Fruit fly (Drosophila melanogaster) Kc167 (cell line): ENCODE results near the gene CG31643.

ENCODE experiments used
- Myc ChIP-seq: fragments of >200 bp; optimal IDR thresholded peaks from 2 replicates; lab custom pipeline; 2017; ENCODE audit warnings: missing external identifiers
- Sin3A ChIP-seq: fragments of >200 bp; optimal IDR thresholded peaks from 2 replicates; lab custom pipeline; 2018; ENCODE audit warnings: missing external identifiers
- h ChIP-seq: fragments of >200 bp; optimal IDR thresholded peaks from 3 replicates; lab custom pipeline; 2018; ENCODE audit warnings: missing external identifiers
- insv ChIP-seq: fragments of >200 bp; optimal IDR thresholded peaks from 3 replicates; lab custom pipeline; 2018; ENCODE audit warnings: missing external identifiers
- psq ChIP-seq: fragments of >200 bp; optimal IDR thresholded peaks from 2 replicates; lab custom pipeline; 2017; ENCODE audit warnings: missing external identifiers
- ttk ChIP-seq: sonication (Bioruptor generic); optimal IDR thresholded peaks from 2 replicates; lab custom pipeline; 2017; ENCODE audit warnings: missing external identifiers

CG31643 gene

DNA sequence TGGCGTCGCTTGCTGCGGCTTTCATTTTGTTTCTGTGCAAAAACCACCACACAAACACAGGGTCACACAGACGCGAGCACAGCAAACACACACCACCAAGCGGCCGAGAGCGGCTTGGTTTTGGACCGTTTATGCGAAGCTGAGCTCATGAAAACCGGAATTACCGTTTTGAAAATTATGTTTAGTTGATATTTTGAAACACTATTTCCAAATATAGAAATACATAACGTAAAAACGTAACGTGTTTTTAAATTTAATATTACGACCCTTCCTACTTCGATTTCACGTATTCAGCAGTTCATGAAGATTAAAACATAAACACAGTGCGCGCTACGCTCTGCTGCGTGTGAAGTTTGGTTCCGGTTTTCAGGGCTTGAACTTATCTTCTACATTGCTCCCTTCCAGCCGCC, 13.3 kb downstream of the CG31643 start:
- TF ChIP-seq Myc (lab: Kevin White, UChicago) (no peak), ttk (lab: Kevin White, UChicago) (no peak), Sin3A (lab: Kevin White, UChicago) (no peak), h (lab: Kevin White, UChicago) (no peak), psq (no peak), insv (lab: Kevin White, UChicago) (no peak)

DNA sequence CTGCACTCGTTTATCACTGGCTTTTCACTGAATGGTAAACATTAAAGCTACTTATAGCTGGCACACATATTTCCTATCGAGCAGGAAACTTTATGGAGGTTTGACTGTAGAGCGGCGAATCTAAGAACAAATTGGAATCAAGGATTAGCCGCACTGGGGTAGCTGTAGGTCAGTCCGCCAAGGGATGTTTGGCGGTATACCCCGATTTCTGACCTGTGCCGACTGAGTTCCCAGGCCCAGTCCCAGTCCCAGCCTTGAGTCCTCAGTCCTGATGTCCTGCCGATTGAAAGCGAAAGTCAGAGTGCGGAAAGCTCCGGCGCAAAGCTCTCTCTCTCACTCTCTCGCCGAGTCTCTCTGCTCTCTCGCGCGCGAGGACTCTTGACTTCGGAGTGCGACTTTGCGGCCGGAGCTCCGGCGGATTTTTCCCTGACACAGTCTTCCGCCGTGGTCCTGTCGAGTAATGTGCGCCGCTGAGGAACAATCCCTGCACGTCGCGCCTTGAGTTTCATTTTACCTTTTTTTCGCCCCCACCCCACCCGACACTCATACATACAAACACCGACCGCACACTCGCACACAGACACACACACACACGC, 16.1 kb downstream of the CG31643 start, which contains the start of gene CG13995:
CG13995 (plus strand) TSS at position 429 of the 596 bp plus-strand sequence.
- no peak for TF ChIP-seq insv (lab: Kevin White, UChicago)
- no peak for TF ChIP-seq ttk (lab: Kevin White, UChicago)
- TF ChIP-seq psq: no peak
- TF ChIP-seq h (lab: Kevin White, UChicago): no peak
- no peak for TF ChIP-seq Myc (lab: Kevin White, UChicago)
- TF ChIP-seq Sin3A (lab: Kevin White, UChicago): no peak

DNA sequence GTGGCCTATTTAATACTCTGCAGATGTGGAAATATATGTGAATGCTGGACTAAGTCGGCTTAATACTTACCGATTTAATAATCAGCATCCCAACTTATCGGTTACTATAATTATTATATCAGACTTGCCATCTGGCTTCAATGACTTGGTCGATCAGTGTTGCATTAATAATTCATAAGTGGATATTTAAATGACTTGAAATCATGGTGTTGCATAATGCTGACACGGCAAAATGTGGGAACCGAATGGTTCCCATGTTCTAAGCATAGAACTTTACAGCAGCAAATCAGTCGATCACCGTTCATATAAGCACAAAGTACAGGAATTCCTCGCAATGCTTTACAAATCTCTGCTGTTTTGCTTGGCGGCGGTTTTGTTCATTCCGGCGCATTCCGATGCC, 22.3 kb downstream of the CG31643 start, which contains the start of gene CG34180:
CG34180 (plus strand) TSS at position 301 of the 400 bp plus-strand sequence.
- TF ChIP-seq psq (no peak), Myc (lab: Kevin White, UChicago) (no peak), Sin3A (lab: Kevin White, UChicago) (no peak), ttk (lab: Kevin White, UChicago) (no peak), insv (lab: Kevin White, UChicago) (no peak), h (lab: Kevin White, UChicago) (no peak)

DNA sequence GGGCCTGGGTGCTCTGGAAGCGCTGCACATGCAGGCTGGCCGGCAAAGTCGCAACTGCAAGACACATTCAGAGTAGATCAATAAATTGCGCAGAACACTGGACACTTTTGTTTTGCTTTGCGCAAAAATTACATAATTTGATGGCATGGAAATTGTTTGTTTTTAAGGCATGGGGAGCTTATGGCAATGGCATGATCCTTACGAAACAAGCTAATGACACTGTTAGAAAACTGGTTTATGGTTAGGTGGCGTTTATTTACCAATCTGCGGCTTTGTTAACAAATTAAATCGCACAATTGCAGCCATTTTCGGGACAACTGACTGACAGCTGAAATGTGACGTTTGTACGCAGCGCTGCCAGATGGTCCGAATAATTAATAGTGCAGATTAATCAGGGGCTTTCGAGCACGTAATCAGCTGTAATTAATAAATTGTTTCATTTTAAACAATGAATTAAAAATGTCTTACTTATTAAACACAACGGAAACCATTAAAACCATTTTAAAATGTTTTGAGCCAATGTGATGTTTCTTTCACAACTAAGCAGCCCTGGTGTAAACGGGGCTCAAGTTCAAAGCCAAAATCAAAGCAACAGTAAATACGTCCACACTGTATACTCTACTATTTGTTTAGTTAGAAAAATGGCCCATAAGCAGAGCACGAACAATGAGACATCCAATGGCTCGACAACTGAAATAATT, 24.6 kb downstream of the CG31643 start, which contains the start of the genes ND-51 and CG13994:
ND-51 (minus strand) TSS at position 376 of the 701 bp plus-strand sequence.
CG13994 (plus strand) TSS at position 608 of the 701 bp plus-strand sequence.
- TF ChIP-seq Myc (lab: Kevin White, UChicago): no peak
- no peak for TF ChIP-seq insv (lab: Kevin White, UChicago)
- no peak for TF ChIP-seq h (lab: Kevin White, UChicago)
- TF ChIP-seq psq: no peak
- no peak for TF ChIP-seq ttk (lab: Kevin White, UChicago)
- no peak for TF ChIP-seq Sin3A (lab: Kevin White, UChicago)

DNA sequence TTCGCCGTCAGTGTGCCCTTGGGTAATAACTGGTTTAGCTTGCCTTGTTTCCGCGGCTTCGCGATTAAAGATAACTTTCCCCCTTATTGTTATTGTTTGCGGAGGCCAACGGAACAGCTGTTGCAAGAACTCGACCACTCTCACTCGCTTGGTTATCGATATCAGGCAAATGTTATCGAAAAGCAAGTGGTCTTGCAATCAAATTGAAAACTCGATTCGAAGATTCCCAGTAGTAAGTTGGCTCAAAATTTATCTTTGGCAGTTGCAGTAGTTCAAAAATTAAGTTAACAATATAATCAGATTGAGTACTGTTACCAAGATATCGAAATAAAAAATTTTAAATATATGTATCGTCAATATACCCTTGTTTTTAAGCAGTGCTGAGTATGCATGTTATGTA, 27.9 kb downstream of the CG31643 start, which contains the start of the genes Fbw5 and CG9147:
Fbw5 (minus strand) TSS at position 131 of the 400 bp plus-strand sequence.
CG9147 (plus strand) TSS at position 175 of the 400 bp plus-strand sequence.
- TF ChIP-seq ttk (lab: Kevin White, UChicago): no peak
- TF ChIP-seq Sin3A (lab: Kevin White, UChicago): no peak

DNA sequence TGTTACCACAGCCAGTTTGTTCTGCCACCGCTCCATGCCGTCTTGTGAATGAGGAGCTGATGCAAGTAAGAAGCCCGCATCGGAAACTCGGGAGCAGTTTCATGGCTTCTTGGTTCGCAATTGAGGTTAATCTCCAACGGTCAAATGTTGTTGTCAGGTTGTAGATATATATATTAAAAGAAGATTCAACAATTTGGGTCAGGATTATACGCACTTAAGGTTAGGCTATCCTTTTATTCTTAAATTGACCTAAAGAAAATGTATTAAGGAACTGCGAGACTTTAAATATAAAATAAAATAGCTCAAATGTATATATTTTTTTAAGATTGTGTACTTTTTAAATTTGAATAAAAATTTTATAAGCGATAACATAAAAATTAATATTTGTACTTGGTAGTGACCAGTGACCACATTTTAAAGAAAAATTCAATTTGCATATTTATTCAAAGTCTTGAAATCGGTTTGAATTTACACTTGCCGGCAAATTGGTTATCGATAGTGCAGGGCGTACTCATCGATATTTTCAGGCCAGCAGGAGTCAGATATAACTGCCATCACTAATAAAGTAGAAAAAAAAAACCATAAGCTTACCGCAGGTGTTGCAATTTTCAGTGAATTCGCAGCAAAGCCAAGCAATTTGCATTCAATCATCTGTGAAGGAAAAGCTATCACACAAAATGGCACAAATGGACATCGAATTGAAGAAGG, 30.8 kb downstream of the CG31643 start, which contains the start of the genes CG9150 and Pfdn1:
CG9150 (minus strand) TSS at position 51 of the 708 bp plus-strand sequence.
Pfdn1 (plus strand) TSS at position 536 of the 708 bp plus-strand sequence.
- TF ChIP-seq Sin3A (lab: Kevin White, UChicago): no peak
- TF ChIP-seq ttk (lab: Kevin White, UChicago): no peak
- no peak for TF ChIP-seq Myc (lab: Kevin White, UChicago)
- TF ChIP-seq insv (lab: Kevin White, UChicago): no peak
- no peak for TF ChIP-seq psq
- no peak for TF ChIP-seq h (lab: Kevin White, UChicago)

DNA sequence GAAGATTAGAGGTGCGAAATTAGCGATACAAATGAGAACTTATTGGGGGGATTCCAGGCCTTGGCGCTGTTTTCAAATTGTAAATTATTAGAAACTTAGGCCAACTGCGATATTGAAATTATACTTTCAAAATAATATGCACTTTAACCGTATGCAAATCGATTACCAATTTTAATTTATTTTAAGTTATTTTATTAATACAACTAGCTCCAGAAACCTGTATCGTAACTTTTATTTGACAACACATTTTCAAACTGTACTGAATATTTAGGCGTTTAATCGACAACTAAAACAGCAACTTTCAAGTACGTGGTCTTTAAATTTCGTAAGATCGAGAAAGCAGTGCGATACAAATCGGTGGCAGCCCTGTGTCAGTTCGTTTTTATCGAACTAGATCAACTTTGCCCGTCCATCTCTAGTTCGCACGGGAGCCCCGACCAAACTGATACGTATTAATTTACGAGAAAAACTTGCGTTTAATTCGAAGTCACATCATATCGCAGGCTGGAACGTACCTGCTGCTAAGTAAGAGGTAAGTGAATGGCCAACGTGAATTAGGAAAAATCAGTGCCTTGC, 32.8 kb downstream of the CG31643 start, which contains the start of the genes CG9154 and Kr-h2:
CG9154 (minus strand) TSS at position 31 of the 576 bp plus-strand sequence.
Kr-h2 (plus strand) TSS at position 335 of the 576 bp plus-strand sequence.
- TF ChIP-seq h (lab: Kevin White, UChicago) (no peak), insv (lab: Kevin White, UChicago) (no peak), psq (no peak), Myc (lab: Kevin White, UChicago) (no peak), Sin3A (lab: Kevin White, UChicago) (no peak), ttk (lab: Kevin White, UChicago) (no peak)

DNA sequence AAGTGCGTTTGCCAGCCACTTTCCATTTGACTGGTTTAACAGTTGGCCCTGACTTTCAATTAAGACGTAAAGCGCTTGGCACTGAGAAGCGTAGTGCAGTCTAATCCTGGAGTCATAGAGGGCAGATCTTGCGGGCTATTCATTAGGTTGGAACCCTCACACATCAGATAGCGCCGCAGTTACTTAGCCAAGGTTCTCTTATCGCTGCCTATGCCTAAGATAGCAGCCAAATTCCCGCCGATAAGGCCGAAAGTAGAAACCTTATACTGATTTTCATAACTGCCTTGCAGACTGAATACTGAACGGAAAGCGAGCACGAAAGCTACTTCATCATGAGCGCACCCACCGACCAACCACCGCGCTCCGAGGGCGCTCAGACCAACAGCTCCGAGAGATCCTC, 34.2 kb downstream of the CG31643 start:
- TF ChIP-seq ttk (lab: Kevin White, UChicago): no peak
- TF ChIP-seq insv (lab: Kevin White, UChicago): no peak
- no peak for TF ChIP-seq Sin3A (lab: Kevin White, UChicago)
- TF ChIP-seq h (lab: Kevin White, UChicago): no peak
- no peak for TF ChIP-seq Myc (lab: Kevin White, UChicago)
- TF ChIP-seq psq: no peak

DNA sequence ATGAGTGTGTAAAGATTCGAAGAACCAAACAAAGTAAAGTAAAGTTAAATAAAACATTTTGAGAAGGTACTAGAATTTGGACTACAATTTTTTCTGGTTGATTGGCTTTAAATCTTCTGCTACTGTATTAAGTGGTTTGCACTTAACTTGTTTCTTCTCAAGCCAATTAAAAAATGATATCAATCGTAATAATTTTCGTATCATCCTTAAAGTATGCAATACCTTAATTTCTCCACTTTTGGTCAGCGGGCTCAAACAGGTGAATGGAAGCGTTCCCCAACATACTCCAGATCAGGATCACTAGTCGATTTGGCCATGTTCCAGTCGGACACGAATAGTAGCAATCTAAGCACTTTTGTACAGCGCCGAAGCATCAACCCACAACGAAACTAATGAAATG, 36.0 kb downstream of the CG31643 start:
- TF ChIP-seq ttk (lab: Kevin White, UChicago) (no peak), h (lab: Kevin White, UChicago) (no peak), insv (lab: Kevin White, UChicago) (no peak), Myc (lab: Kevin White, UChicago) (no peak), psq (no peak), Sin3A (lab: Kevin White, UChicago) (no peak)

DNA sequence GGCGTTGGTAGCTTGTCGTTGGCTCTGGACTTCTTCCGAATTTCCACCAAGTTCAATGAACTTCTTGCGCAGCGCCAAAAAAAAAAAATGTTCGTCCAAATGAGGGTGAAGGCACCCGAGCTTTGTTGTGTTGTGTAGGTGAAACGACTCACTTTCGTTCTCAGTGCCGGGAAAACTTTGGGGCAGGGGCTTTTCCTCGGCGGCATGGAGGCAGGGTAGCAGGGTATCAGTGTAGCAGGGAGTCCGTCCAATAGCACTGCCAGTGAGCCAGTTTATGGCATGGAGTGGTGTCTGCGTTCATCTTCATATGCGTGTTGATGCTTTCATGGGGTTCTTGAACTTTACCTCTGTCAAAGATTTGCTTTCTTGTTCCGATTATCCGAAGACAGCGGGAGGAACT, 36.4 kb downstream of the CG31643 start:
- no peak for TF ChIP-seq psq
- no peak for TF ChIP-seq Sin3A (lab: Kevin White, UChicago)
- TF ChIP-seq insv (lab: Kevin White, UChicago): no peak
- TF ChIP-seq Myc (lab: Kevin White, UChicago): no peak
- TF ChIP-seq h (lab: Kevin White, UChicago): no peak
- no peak for TF ChIP-seq ttk (lab: Kevin White, UChicago)
